Worm (Caenorhabditis elegans) whole organism, early embryonic: ENCODE results near the gene cct-7.

Experiments used
- B0310.2 ChIP-seq: sonication (generic microtip); optimal IDR thresholded peaks from 2 replicates; lab custom pipeline; 2016; ENCODE audit warnings: mild to moderate bottlenecking, missing genetic modification characterization, missing compliant biosample characterization
- F13C5.2 ChIP-seq: sonication (generic microtip); optimal IDR thresholded peaks from 2 replicates; lab custom pipeline; 2017; ENCODE audit warnings: mild to moderate bottlenecking, missing genetic modification characterization, inconsistent platforms, missing compliant biosample characterization
- aly-1 ChIP-seq: sonication (generic microtip); optimal IDR thresholded peaks from 2 replicates; lab custom pipeline; 2016; ENCODE audit warnings: missing genetic modification characterization, missing compliant biosample characterization
- ama-1 ChIP-seq: fragments of 150-350 bp; optimal IDR thresholded peaks from 2 replicates; lab custom pipeline; 2014
- ceh-13 ChIP-seq: fragments of 200-800 bp; sonication (Bioruptor generic); optimal IDR thresholded peaks from 2 replicates; lab custom pipeline; 2018; ENCODE audit warnings: mild to moderate bottlenecking, missing genetic modification characterization, missing compliant biosample characterization
- ceh-36 ChIP-seq: sonication (generic microtip); optimal IDR thresholded peaks from 2 replicates; lab custom pipeline; 2016; ENCODE audit warnings: missing genetic modification characterization, inconsistent platforms, missing compliant biosample characterization
- ets-7 ChIP-seq: sonication (generic microtip); optimal IDR thresholded peaks from 2 replicates; lab custom pipeline; 2016; ENCODE audit warnings: missing genotype, missing genetic modification characterization, missing compliant biosample characterization
- flt-1 ChIP-seq: fragments of 200-800 bp; sonication (Bioruptor generic); IDR thresholded peaks from 2 replicates; pipeline ENCODE4 v1.3.6; 2022; ENCODE audit warnings: missing genetic modification characterization, missing compliant biosample characterization
- hmbx-1 ChIP-seq: sonication (generic microtip); optimal IDR thresholded peaks from 2 replicates; lab custom pipeline; 2016; ENCODE audit warnings: mild to moderate bottlenecking, missing genetic modification characterization, missing compliant biosample characterization
- hmg-4 ChIP-seq: fragments of 200-800 bp; sonication (Bioruptor generic); optimal IDR thresholded peaks from 2 replicates; lab custom pipeline; 2018; ENCODE audit warnings: mild to moderate bottlenecking, missing genetic modification characterization, missing compliant biosample characterization
- hnd-1 ChIP-seq: sonication (generic microtip); optimal IDR thresholded peaks from 2 replicates; lab custom pipeline; 2016; ENCODE audit warnings: missing genetic modification characterization, missing compliant biosample characterization
- pes-1 ChIP-seq: fragments of 200-800 bp; sonication (Bioruptor generic); IDR thresholded peaks from 2 replicates; pipeline ENCODE4 v1.3.6; 2022; ENCODE audit warnings: missing genetic modification reagents, missing genetic modification characterization, missing compliant biosample characterization
- scrt-1 ChIP-seq: fragments of 200-800 bp; sonication (Bioruptor generic); IDR thresholded peaks from 2 replicates; pipeline ENCODE4 v1.3.6; 2022; ENCODE audit warnings: missing genetic modification characterization, missing compliant biosample characterization
- sea-1 ChIP-seq: fragments of 200-800 bp; sonication (Bioruptor generic); conservative IDR thresholded peaks from 2 replicates; pipeline ENCODE4 v1.3.6; 2022; ENCODE audit warnings: missing genetic modification characterization, missing compliant biosample characterization
- tbx-11 ChIP-seq: fragments of 200-800 bp; sonication (Bioruptor generic); IDR thresholded peaks from 2 replicates; pipeline ENCODE4 v1.3.6; 2022; ENCODE audit warnings: missing genetic modification characterization, missing compliant biosample characterization
- tbx-37 ChIP-seq: fragments of 200-800 bp; sonication (Bioruptor generic); conservative IDR thresholded peaks from 2 replicates; pipeline ENCODE4 v1.3.6; 2022; ENCODE audit warnings: missing genetic modification reagents, missing genetic modification characterization, missing compliant biosample characterization
- tra-4 ChIP-seq: sonication (generic microtip); optimal IDR thresholded peaks from 2 replicates; lab custom pipeline; 2017; ENCODE audit warnings: missing genetic modification characterization, missing compliant biosample characterization

Gene cct-7

ce11 chrV:1892567-1893277, 20.7 kb downstream of the cct-7 start, which contains the start of gene zig-11:
Gene zig-11, minus strand, starts transcription at chrV:1892939.
- TF ChIP-seq ceh-13 = no peak
- no peak for TF ChIP-seq B0310.2 (tag; lab: Kevin White, UChicago)
- TF ChIP-seq hnd-1 (tag; lab: Kevin White, UChicago) = no peak
- no peak for TF ChIP-seq tra-4 (tag; lab: Kevin White, UChicago)
- TF ChIP-seq tbx-37 (GFP tag; lab: Robert Waterston, UW) = no peak
- no peak for TF ChIP-seq ceh-36 (tag; lab: Kevin White, UChicago)
- TF ChIP-seq hmbx-1 (tag; lab: Kevin White, UChicago) = no peak
- no peak for TF ChIP-seq aly-1
- TF ChIP-seq F13C5.2 (tag; lab: Kevin White, UChicago) = no peak
- TF ChIP-seq tbx-11 = no peak
- TF ChIP-seq hmg-4 (GFP tag; lab: Kevin White, UChicago) = no peak
- TF ChIP-seq sea-1 (GFP tag; lab: Robert Waterston, UW) = no peak
- TF ChIP-seq flt-1 (GFP tag; lab: Robert Waterston, UW) = no peak

- TF ChIP-seq pes-1 (GFP tag; lab: Robert Waterston, UW) (no peak), aly-1 (no peak), hmg-4 (GFP tag; lab: Kevin White, UChicago) (no peak), tra-4 (tag; lab: Kevin White, UChicago) (no peak), scrt-1 (no peak), ceh-13 (no peak), F13C5.2 (tag; lab: Kevin White, UChicago) (no peak), hnd-1 (tag; lab: Kevin White, UChicago) (no peak), hmbx-1 (tag; lab: Kevin White, UChicago) (no peak), tbx-37 (GFP tag; lab: Robert Waterston, UW) (no peak), ama-1 (no peak), flt-1 (GFP tag; lab: Robert Waterston, UW) (no peak), tbx-11 (no peak), B0310.2 (tag; lab: Kevin White, UChicago) (no peak)
Observed at ce11 chrV:1895483-1895882, 23.4 kb downstream of the cct-7 start, which contains the start of gene nphp-2. Gene nphp-2, plus strand, starts transcription at chrV:1895783.

- no peak for TF ChIP-seq sea-1 (GFP tag; lab: Robert Waterston, UW)
- no peak for TF ChIP-seq ama-1
- no peak for TF ChIP-seq flt-1 (GFP tag; lab: Robert Waterston, UW)
Observed at ce11 chrV:1907350-1907749, 35.3 kb downstream of the cct-7 start, which contains the start of gene Y32G9A.5. Gene Y32G9A.5, plus strand, starts transcription at chrV:1907650.

ce11 chrV:1908542-1908941, 36.5 kb downstream of the cct-7 start, which contains the start of gene srp-3:
Gene srp-3, plus strand, starts transcription at chrV:1908842.
- TF ChIP-seq hnd-1 (tag; lab: Kevin White, UChicago) (no peak), hmg-4 (GFP tag; lab: Kevin White, UChicago) (no peak), hmbx-1 (tag; lab: Kevin White, UChicago) (no peak), aly-1 (no peak), ceh-36 (tag; lab: Kevin White, UChicago) (no peak), tra-4 (tag; lab: Kevin White, UChicago) (no peak), sea-1 (GFP tag; lab: Robert Waterston, UW) (no peak), pes-1 (GFP tag; lab: Robert Waterston, UW) (no peak), flt-1 (GFP tag; lab: Robert Waterston, UW) (no peak), scrt-1 (no peak)

- TF ChIP-seq tra-4 (tag; lab: Kevin White, UChicago) = no peak
- TF ChIP-seq ama-1 = no peak
- TF ChIP-seq aly-1 = no peak
- no peak for TF ChIP-seq pes-1 (GFP tag; lab: Robert Waterston, UW)
- no peak for TF ChIP-seq F13C5.2 (tag; lab: Kevin White, UChicago)
- TF ChIP-seq tbx-37 (GFP tag; lab: Robert Waterston, UW) = no peak
- no peak for TF ChIP-seq tbx-11
- no peak for TF ChIP-seq flt-1 (GFP tag; lab: Robert Waterston, UW)
- no peak for TF ChIP-seq sea-1 (GFP tag; lab: Robert Waterston, UW)
- no peak for TF ChIP-seq ceh-13
- no peak for TF ChIP-seq B0310.2 (tag; lab: Kevin White, UChicago)
- TF ChIP-seq scrt-1 = no peak
Observed at ce11 chrV:1911102-1911501, 39.1 kb downstream of the cct-7 start, which contains the start of gene Y32G9A.3. Gene Y32G9A.3, plus strand, starts transcription at chrV:1911402.

- TF ChIP-seq tra-4 (tag; lab: Kevin White, UChicago) (no peak), ceh-36 (tag; lab: Kevin White, UChicago) (no peak), ama-1 (no peak), F13C5.2 (tag; lab: Kevin White, UChicago) (no peak), sea-1 (GFP tag; lab: Robert Waterston, UW) (no peak), scrt-1 (no peak), ets-7 (tag; lab: Kevin White, UChicago) (no peak), flt-1 (GFP tag; lab: Robert Waterston, UW) (no peak), ceh-13 (no peak), tbx-11 (no peak), B0310.2 (tag; lab: Kevin White, UChicago) (no peak), hmbx-1 (tag; lab: Kevin White, UChicago) (no peak), hnd-1 (tag; lab: Kevin White, UChicago) (no peak), tbx-37 (GFP tag; lab: Robert Waterston, UW) (no peak), pes-1 (GFP tag; lab: Robert Waterston, UW) (no peak), hmg-4 (GFP tag; lab: Kevin White, UChicago) (no peak), aly-1 (no peak)
Observed at ce11 chrV:1918030-1918559, 46.0 kb downstream of the cct-7 start, which contains the start of gene Y32G9A.2. Gene Y32G9A.2, plus strand, starts transcription at chrV:1918509.

- TF ChIP-seq tbx-11 (no peak), ama-1 (no peak), hmg-4 (GFP tag; lab: Kevin White, UChicago) (no peak), F13C5.2 (tag; lab: Kevin White, UChicago) (no peak), sea-1 (GFP tag; lab: Robert Waterston, UW) (no peak), hmbx-1 (tag; lab: Kevin White, UChicago) (no peak), flt-1 (GFP tag; lab: Robert Waterston, UW) (no peak), tbx-37 (GFP tag; lab: Robert Waterston, UW) (no peak), ceh-36 (tag; lab: Kevin White, UChicago) (no peak), B0310.2 (tag; lab: Kevin White, UChicago) (no peak), scrt-1 (no peak), ets-7 (tag; lab: Kevin White, UChicago) (no peak), tra-4 (tag; lab: Kevin White, UChicago) (no peak), hnd-1 (tag; lab: Kevin White, UChicago) (no peak)
Observed at ce11 chrV:1920105-1920504, 48.1 kb downstream of the cct-7 start, which contains the start of gene Y32G9A.12. Gene Y32G9A.12, minus strand, starts transcription at chrV:1920205.
